Worm (Caenorhabditis elegans) whole organism, young adult: ENCODE measurements around the gene Y81G3A.4.
A peak's percentile ranks its signal among the peaks of the same experiment; 100 is the strongest.

Experiments
- B0261.1 ChIP-seq: sonication (generic microtip); optimal IDR thresholded peaks from 2 replicates; lab custom pipeline; 2016; ENCODE audit warnings: mild to moderate bottlenecking, missing genetic modification characterization, moderate library complexity, missing compliant biosample characterization
- D2030.7 ChIP-seq: fragments of 200-800 bp; sonication (Bioruptor generic); IDR thresholded peaks from 2 replicates; pipeline ENCODE4 v1.3.6; 2022; ENCODE audit warnings: missing genetic modification reagents, missing genetic modification characterization, missing compliant biosample characterization
- F22D6.2 ChIP-seq: sonication (generic microtip); optimal IDR thresholded peaks from 2 replicates; lab custom pipeline; 2016; ENCODE audit warnings: mild to moderate bottlenecking, missing genetic modification characterization, missing compliant biosample characterization
- F33H1.4 ChIP-seq: fragments of 200-800 bp; sonication (Bioruptor generic); IDR thresholded peaks from 2 replicates; pipeline ENCODE4 v1.3.6; 2022; ENCODE audit warnings: missing genetic modification reagents, missing genetic modification characterization, missing compliant biosample characterization
- F37B4.10 ChIP-seq: fragments of 200-800 bp; sonication (Bioruptor generic); IDR thresholded peaks from 2 replicates; pipeline ENCODE4 v1.3.6; 2022; ENCODE audit warnings: missing genetic modification characterization, missing compliant biosample characterization
- F39B2.1 ChIP-seq: fragments of 200-800 bp; sonication (Bioruptor generic); IDR thresholded peaks from 2 replicates; pipeline ENCODE4 v1.3.6; 2022; ENCODE audit warnings: missing genetic modification reagents, missing genetic modification characterization, missing compliant biosample characterization
- F49E8.2 ChIP-seq: sonication (generic microtip); optimal IDR thresholded peaks from 3 replicates; lab custom pipeline; 2017; ENCODE audit warnings: missing genetic modification characterization, mild to moderate bottlenecking, missing compliant biosample characterization, antibody characterized with exemption, moderate library complexity; ENCODE audit not compliant: insufficient read depth
- F55B11.4 ChIP-seq: sonication (generic microtip); optimal IDR thresholded peaks from 2 replicates; lab custom pipeline; 2016; ENCODE audit warnings: missing compliant biosample characterization, missing genetic modification characterization, borderline replicate concordance; ENCODE audit not compliant: insufficient read depth
- T07F8.4 ChIP-seq: sonication (generic microtip); optimal IDR thresholded peaks from 2 replicates; lab custom pipeline; 2016; ENCODE audit warnings: mild to moderate bottlenecking, missing genetic modification characterization, moderate library complexity, missing compliant biosample characterization
- ZK185.1 ChIP-seq: sonication (generic microtip); optimal IDR thresholded peaks from 2 replicates; lab custom pipeline; 2016; ENCODE audit warnings: mild to moderate bottlenecking, missing genetic modification characterization, missing compliant biosample characterization; ENCODE audit not compliant: poor library complexity, severe bottlenecking
- ama-1 ChIP-seq, 3 experiments: fragments of 150-350 bp in 1 of 3; sonication (generic microtip) in 2 of 3; optimal IDR thresholded peaks; 2 replicates each; lab custom pipeline; 2014 to 2018; ENCODE audit warnings: missing biosample characterization in 2 of 3, missing genetic modification characterization in 2 of 3, missing genetic modification reagents in 2 of 3
- atf-7 ChIP-seq: sonication (generic microtip); optimal IDR thresholded peaks from 2 replicates; lab custom pipeline; 2017; ENCODE audit warnings: mild to moderate bottlenecking, missing genetic modification characterization, missing compliant biosample characterization
- bed-1 ChIP-seq: fragments of 200-800 bp; sonication (Bioruptor generic); IDR thresholded peaks from 2 replicates; pipeline ENCODE4 v1.3.6; 2022; ENCODE audit warnings: missing genetic modification reagents, missing genetic modification characterization, missing compliant biosample characterization
- cebp-1 ChIP-seq, 2 experiments: fragments of 200-800 bp in 1 of 2; sonication (Bioruptor generic) in 1 of 2; sonication (generic microtip) in 1 of 2; IDR thresholded peaks in 1 of 2; optimal IDR thresholded peaks in 1 of 2; 2 replicates each; pipeline versions ENCODE4 v1.3.6 to Lab custom; 2017 to 2022; ENCODE audit warnings: missing compliant biosample characterization in 2 of 2, missing genetic modification characterization in 2 of 2, mild to moderate bottlenecking in 1 of 2, missing genetic modification reagents in 1 of 2, moderate library complexity in 1 of 2
- ceh-100 ChIP-seq: fragments of 200-800 bp; sonication (Bioruptor generic); IDR thresholded peaks from 2 replicates; pipeline ENCODE4 v1.3.6; 2022; ENCODE audit warnings: missing genetic modification reagents, missing genetic modification characterization, missing compliant biosample characterization
- ceh-91 ChIP-seq: fragments of 200-800 bp; sonication (Bioruptor generic); IDR thresholded peaks from 2 replicates; pipeline ENCODE4 v1.3.6; 2022; ENCODE audit warnings: missing genetic modification reagents, missing genetic modification characterization, missing compliant biosample characterization
- dpff-1 ChIP-seq: sonication (generic microtip); optimal IDR thresholded peaks from 2 replicates; lab custom pipeline; 2017; ENCODE audit warnings: mild to moderate bottlenecking, missing genetic modification characterization, missing compliant biosample characterization
- efl-1 ChIP-seq: fragments of 150-350 bp; optimal IDR thresholded peaks from 2 replicates; lab custom pipeline; 2014; ENCODE audit warnings: missing biosample characterization, missing genetic modification reagents, missing genetic modification characterization
- gei-17 ChIP-seq: fragments of 200-800 bp; sonication (Bioruptor generic); optimal IDR thresholded peaks from 2 replicates; lab custom pipeline; 2018; ENCODE audit warnings: mild to moderate bottlenecking, missing genetic modification characterization, missing compliant biosample characterization
- him-1 ChIP-seq: sonication (generic microtip); optimal IDR thresholded peaks from 2 replicates; lab custom pipeline; 2016; ENCODE audit warnings: missing genotype, missing genetic modification reagents, missing genetic modification characterization, missing compliant biosample characterization
- hlh-26 ChIP-seq: fragments of 200-800 bp; sonication (Bioruptor generic); conservative IDR thresholded peaks from 2 replicates; pipeline ENCODE4 v1.3.6; 2022; ENCODE audit warnings: missing genetic modification reagents, missing genetic modification characterization, missing compliant biosample characterization
- let-607 ChIP-seq, 2 experiments: fragments of 200-800 bp in 1 of 2; sonication (Bioruptor generic) in 1 of 2; sonication (generic microtip) in 1 of 2; optimal IDR thresholded peaks; 2 replicates each; lab custom pipeline; 2016 to 2018; ENCODE audit warnings: mild to moderate bottlenecking in 2 of 2, missing compliant biosample characterization in 2 of 2, missing genetic modification characterization in 2 of 2, moderate library complexity in 2 of 2, missing genotype in 1 of 2
- lir-1 ChIP-seq: fragments of 200-800 bp; sonication (Bioruptor generic); conservative IDR thresholded peaks from 2 replicates; pipeline ENCODE4 v1.3.6; 2022; ENCODE audit warnings: missing genetic modification reagents, missing genetic modification characterization, missing compliant biosample characterization
- madf-10 ChIP-seq: sonication (generic microtip); optimal IDR thresholded peaks from 2 replicates; lab custom pipeline; 2016; ENCODE audit warnings: mild to moderate bottlenecking, missing genetic modification characterization, missing compliant biosample characterization
- madf-6 ChIP-seq: fragments of 200-800 bp; sonication (Bioruptor generic); IDR thresholded peaks from 2 replicates; pipeline ENCODE4 v1.3.6; 2022; ENCODE audit warnings: missing genetic modification reagents, missing genetic modification characterization, missing compliant biosample characterization
- madf-8 ChIP-seq: fragments of 200-800 bp; sonication (Bioruptor generic); conservative IDR thresholded peaks from 2 replicates; pipeline ENCODE4 v1.3.6; 2022; ENCODE audit warnings: missing genetic modification reagents, missing genetic modification characterization, missing compliant biosample characterization
- mcd-1 ChIP-seq: fragments of 200-800 bp; sonication (Bioruptor generic); IDR thresholded peaks from 2 replicates; pipeline ENCODE4 v1.3.6; 2022; ENCODE audit warnings: missing genetic modification reagents, missing genetic modification characterization, missing compliant biosample characterization
- nhr-80 ChIP-seq: sonication (generic microtip); optimal IDR thresholded peaks from 2 replicates; lab custom pipeline; 2016; ENCODE audit warnings: missing genetic modification characterization, missing compliant biosample characterization
- pbrm-1 ChIP-seq: fragments of 200-800 bp; sonication (Bioruptor generic); IDR thresholded peaks from 2 replicates; pipeline ENCODE4 v1.3.6; 2022; ENCODE audit warnings: missing genetic modification reagents, missing genetic modification characterization, missing compliant biosample characterization
- pha-4 ChIP-seq: fragments of 150-350 bp; sonication (generic microtip); optimal IDR thresholded peaks from 2 replicates; lab custom pipeline; 2014; ENCODE audit warnings: missing biosample characterization, missing genetic modification reagents, missing genetic modification characterization
- sea-2 ChIP-seq: fragments of 200-800 bp; sonication (Bioruptor generic); IDR thresholded peaks from 2 replicates; pipeline ENCODE4 v1.3.6; 2022; ENCODE audit warnings: missing genetic modification characterization, missing compliant biosample characterization
- snpc-1.1 ChIP-seq: sonication (generic microtip); optimal IDR thresholded peaks from 2 replicates; lab custom pipeline; 2017; ENCODE audit warnings: missing genetic modification characterization, mild to moderate bottlenecking, missing compliant biosample characterization, antibody characterized with exemption, moderate library complexity, missing genotype, missing genetic modification reagents; ENCODE audit not compliant: insufficient read depth
- snpc-1.3 ChIP-seq: sonication (generic microtip); optimal IDR thresholded peaks from 2 replicates; lab custom pipeline; 2017; ENCODE audit warnings: missing genetic modification characterization, mild to moderate bottlenecking, missing compliant biosample characterization, antibody characterized with exemption, moderate library complexity, missing genotype, missing genetic modification reagents; ENCODE audit not compliant: insufficient read depth
- snpc-3.4 ChIP-seq: sonication (generic microtip); optimal IDR thresholded peaks from 2 replicates; lab custom pipeline; 2017; ENCODE audit warnings: missing genetic modification characterization, mild to moderate bottlenecking, missing compliant biosample characterization, antibody characterized with exemption, moderate library complexity, missing genotype, missing genetic modification reagents
- xnd-1 ChIP-seq: sonication (generic microtip); optimal IDR thresholded peaks from 2 replicates; lab custom pipeline; 2016; ENCODE audit warnings: missing genotype, missing genetic modification reagents, missing genetic modification characterization, missing compliant biosample characterization
- ztf-25 ChIP-seq: fragments of 200-800 bp; sonication (Bioruptor generic); IDR thresholded peaks from 2 replicates; pipeline ENCODE4 v1.3.6; 2022; ENCODE audit warnings: missing genetic modification reagents, missing genetic modification characterization, missing compliant biosample characterization

Gene Y81G3A.4

ce11 chrII:13117135-13117534 lies 25.9 kb downstream of the Y81G3A.4 start, which contains the start of gene gfm-1 (continued):
- TF ChIP-seq snpc-3.4 (tag; lab: Kevin White, UChicago) (peak; percentile 43), ZK185.1 (tag; lab: Kevin White, UChicago) (peak; percentile 91), F22D6.2 (peak; percentile 30), pbrm-1 (GFP tag; lab: Robert Waterston, UW) (no peak), B0261.1 (tag; lab: Kevin White, UChicago) (no peak), snpc-1.3 (peak; percentile 30), atf-7 (tag; lab: Kevin White, UChicago) (peak; percentile 15), F33H1.4 (GFP tag; lab: Robert Waterston, UW) (peak; percentile 33; the same call in 1 of the 2 replicates)

ce11 chrII:13122720-13123119 lies 31.5 kb downstream of the Y81G3A.4 start, which contains the start of gene bath-45:
Gene bath-45 (plus strand): TSS chrII:13123020.
- TF ChIP-seq cebp-1 (GFP tag; IDR thresholded peaks at IDR 0.05; lab: Robert Waterston, UW) (no peak), cebp-1 (tag; optimal IDR thresholded peaks at IDR 0.05; lab: Kevin White, UChicago) (no peak), F37B4.10 (GFP tag; lab: Robert Waterston, UW) (no peak), him-1 (tag; lab: Kevin White, UChicago) (no peak)

ce11 chrII:13129602-13130001 lies 38.4 kb downstream of the Y81G3A.4 start, which contains the start of gene F29C12.6:
Gene F29C12.6 (plus strand): TSS chrII:13129902.
- TF ChIP-seq ztf-25 (GFP tag; lab: Robert Waterston, UW) = no peak
- TF ChIP-seq let-607 (tag; optimal IDR thresholded peaks at IDR 0.05; lab: Kevin White, UChicago) = no peak
- no peak for TF ChIP-seq pbrm-1 (GFP tag; lab: Robert Waterston, UW)

ce11 chrII:13130576-13130975 lies 39.4 kb downstream of the Y81G3A.4 start:
- TF ChIP-seq efl-1 (GFP tag; lab: Kevin White, UChicago) (peak; percentile 77), pha-4 (tag; lab: Kevin White, UChicago) (no peak), ceh-91 (GFP tag; lab: Robert Waterston, UW) (peak; percentile 58; the same call in 1 of the 2 replicates), ceh-100 (GFP tag; lab: Robert Waterston, UW) (no peak), madf-6 (GFP tag; lab: Robert Waterston, UW) (peak; percentile 89), D2030.7 (GFP tag; lab: Robert Waterston, UW) (peak; percentile 52), madf-8 (GFP tag; lab: Robert Waterston, UW) (peak; percentile 74), F33H1.4 (GFP tag; lab: Robert Waterston, UW) (peak; percentile 28; the same call in 1 of the 2 replicates), xnd-1 (tag; lab: Kevin White, UChicago) (peak; percentile 41)

DNA sequence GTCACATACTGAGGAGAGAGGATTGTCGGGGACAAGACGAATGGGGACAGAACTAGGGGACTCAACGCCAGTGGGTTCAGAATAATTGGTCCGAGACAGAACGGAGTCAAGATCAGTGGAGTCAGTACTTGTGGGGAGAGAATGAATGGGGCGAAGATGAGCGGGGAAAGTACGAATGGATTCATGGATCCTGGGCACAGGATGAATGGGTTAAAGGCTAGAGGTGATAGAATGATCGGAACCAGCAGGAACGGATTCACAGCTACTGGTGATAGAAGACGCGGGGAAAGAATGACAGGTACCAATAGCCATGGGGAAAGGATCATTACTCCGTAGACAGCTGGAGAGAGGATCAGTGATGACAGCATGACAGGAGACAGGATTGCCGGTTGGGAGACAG lies 48.4 kb downstream of the Y81G3A.4 start:
- no peak for TF ChIP-seq lir-1 (GFP tag; lab: Robert Waterston, UW)
- TF ChIP-seq mcd-1 = no peak
- TF ChIP-seq sea-2 (GFP tag; lab: Robert Waterston, UW) = no peak
- TF ChIP-seq bed-1 = no peak

DNA sequence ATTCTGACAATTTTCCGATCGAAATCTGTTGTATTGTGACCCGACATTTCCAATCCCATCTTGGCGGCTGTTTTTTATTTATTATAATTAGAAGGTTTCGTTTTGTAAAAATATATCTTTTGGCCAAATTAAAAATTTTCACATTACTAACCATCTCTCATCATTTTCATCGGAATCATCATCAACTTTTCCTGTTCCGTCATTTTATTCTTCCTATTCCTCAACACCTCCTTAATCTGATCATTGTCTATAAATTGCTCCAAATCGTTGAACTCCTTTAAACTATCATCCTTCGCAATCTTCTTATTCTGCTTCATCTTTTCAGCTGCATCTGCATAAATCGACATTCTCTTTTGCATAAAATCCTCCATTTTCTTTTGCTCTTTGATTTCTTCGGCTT lies 51.1 kb downstream of the Y81G3A.4 start:
- TF ChIP-seq ztf-25 (GFP tag; lab: Robert Waterston, UW) = no peak
- no peak for TF ChIP-seq ceh-91 (GFP tag; lab: Robert Waterston, UW)
- no peak for TF ChIP-seq F55B11.4 (tag; lab: Kevin White, UChicago)
- no peak for TF ChIP-seq madf-10
- no peak for TF ChIP-seq F39B2.1 (GFP tag; lab: Robert Waterston, UW)
- TF ChIP-seq T07F8.4 = no peak
- no peak for TF ChIP-seq ZK185.1 (tag; lab: Kevin White, UChicago)
- no peak for TF ChIP-seq hlh-26 (GFP tag; lab: Robert Waterston, UW)
- no peak for TF ChIP-seq nhr-80 (tag; lab: Kevin White, UChicago)
- TF ChIP-seq F33H1.4 (GFP tag; lab: Robert Waterston, UW) = no peak
- no peak for TF ChIP-seq gei-17 (GFP tag; lab: Kevin White, UChicago)
- TF ChIP-seq F22D6.2 = no peak
- no peak for TF ChIP-seq dpff-1
- TF ChIP-seq efl-1 (GFP tag; lab: Kevin White, UChicago) = no peak
- no peak for TF ChIP-seq ama-1 (optimal IDR thresholded peaks at IDR 0.05; lab: Kevin White, UChicago)
- no peak for TF ChIP-seq ama-1 (GFP tag; optimal IDR thresholded peaks at IDR 0.05; lab: Kevin White, UChicago)
- no peak for TF ChIP-seq F49E8.2
- no peak for TF ChIP-seq snpc-1.1
- TF ChIP-seq, all 124 proteins: peak for 0
